Worm (Caenorhabditis elegans) whole organism, mixed stage, embryonic: ENCODE measurements around the gene nspc-16.
A peak's percentile ranks its signal among the peaks of the same experiment; 100 is the strongest.

Source experiments
- M03D4.4 ChIP-seq: sonication (generic microtip); optimal IDR thresholded peaks from 2 replicates; lab custom pipeline; 2017; ENCODE audit warnings: mild to moderate bottlenecking, missing genetic modification characterization, missing compliant biosample characterization
- bed-3 ChIP-seq: fragments of 200-800 bp; sonication (Bioruptor generic); optimal IDR thresholded peaks from 3 replicates; lab custom pipeline; 2018; ENCODE audit warnings: mild to moderate bottlenecking, missing genetic modification characterization, moderate library complexity, missing compliant biosample characterization
- ceh-39 ChIP-seq: fragments of 150-350 bp; optimal IDR thresholded peaks from 2 replicates; lab custom pipeline; 2014; ENCODE audit warnings: missing biosample characterization, missing genetic modification characterization
- ceh-83 ChIP-seq: fragments of 200-800 bp; sonication (Bioruptor generic); optimal IDR thresholded peaks from 2 replicates; lab custom pipeline; 2018; ENCODE audit warnings: mild to moderate bottlenecking, missing genetic modification characterization, missing compliant biosample characterization
- ces-1 ChIP-seq: fragments of 150-350 bp; optimal IDR thresholded peaks from 2 replicates; lab custom pipeline; 2014; ENCODE audit warnings: missing biosample characterization, missing genetic modification reagents, missing genetic modification characterization
- cnd-1 ChIP-seq: fragments of 200-800 bp; sonication (Bioruptor generic); optimal IDR thresholded peaks from 2 replicates; lab custom pipeline; 2018; ENCODE audit warnings: mild to moderate bottlenecking, missing genetic modification characterization, missing compliant biosample characterization
- drap-1 ChIP-seq: fragments of 200-800 bp; sonication (Bioruptor generic); optimal IDR thresholded peaks from 3 replicates; lab custom pipeline; 2018; ENCODE audit warnings: mild to moderate bottlenecking, missing genetic modification characterization, missing compliant biosample characterization
- elt-1 ChIP-seq: sonication (generic microtip); optimal IDR thresholded peaks from 2 replicates; lab custom pipeline; 2017; ENCODE audit warnings: missing genetic modification characterization, mild to moderate bottlenecking, missing compliant biosample characterization, antibody characterized with exemption, moderate library complexity, borderline replicate concordance; ENCODE audit not compliant: insufficient read depth
- flh-1 ChIP-seq: fragments of 200-800 bp; sonication (Bioruptor generic); optimal IDR thresholded peaks from 2 replicates; lab custom pipeline; 2018; ENCODE audit warnings: mild to moderate bottlenecking, missing genetic modification characterization, moderate library complexity, missing compliant biosample characterization
- ham-2 ChIP-seq: fragments of 200-800 bp; sonication (Bioruptor generic); optimal IDR thresholded peaks from 2 replicates; lab custom pipeline; 2018; ENCODE audit warnings: mild to moderate bottlenecking, missing genetic modification characterization, missing compliant biosample characterization
- hlh-1 ChIP-seq: fragments of 150-350 bp; optimal IDR thresholded peaks from 2 replicates; lab custom pipeline; 2014; ENCODE audit warnings: missing biosample characterization, missing genetic modification reagents, missing genetic modification characterization
- lin-13 ChIP-seq: fragments of 150-350 bp; optimal IDR thresholded peaks from 2 replicates; lab custom pipeline; 2014; ENCODE audit warnings: missing biosample characterization, missing genetic modification characterization
- lin-32 ChIP-seq: fragments of 200-800 bp; sonication (Bioruptor generic); optimal IDR thresholded peaks from 2 replicates; lab custom pipeline; 2018; ENCODE audit warnings: mild to moderate bottlenecking, missing genetic modification characterization, missing compliant biosample characterization
- lsy-2 ChIP-seq: fragments of 150-350 bp; optimal IDR thresholded peaks from 2 replicates; lab custom pipeline; 2014; ENCODE audit warnings: missing biosample characterization, missing genetic modification characterization
- mab-5 ChIP-seq: fragments of 150-350 bp; optimal IDR thresholded peaks from 2 replicates; lab custom pipeline; 2014; ENCODE audit warnings: missing biosample characterization, missing genetic modification characterization
- mep-1 ChIP-seq: fragments of 150-350 bp; optimal IDR thresholded peaks from 2 replicates; lab custom pipeline; 2017; ENCODE audit warnings: missing biosample characterization, missing genetic modification reagents, missing genetic modification characterization, inconsistent platforms
- mls-2 ChIP-seq: sonication (generic microtip); optimal IDR thresholded peaks from 2 replicates; lab custom pipeline; 2016; ENCODE audit warnings: mild to moderate bottlenecking, missing genetic modification characterization, moderate library complexity, missing compliant biosample characterization
- nhr-12 ChIP-seq: fragments of 150-350 bp; optimal IDR thresholded peaks from 2 replicates; lab custom pipeline; 2014; ENCODE audit warnings: missing biosample characterization, missing genetic modification characterization
- nhr-2 ChIP-seq: fragments of 150-350 bp; optimal IDR thresholded peaks from 2 replicates; lab custom pipeline; 2014; ENCODE audit warnings: missing biosample characterization, missing genetic modification characterization
- nhr-237 ChIP-seq: fragments of 150-350 bp; optimal IDR thresholded peaks from 2 replicates; lab custom pipeline; 2014; ENCODE audit warnings: missing biosample characterization, missing genetic modification characterization
- nhr-28 ChIP-seq: fragments of 150-350 bp; optimal IDR thresholded peaks from 2 replicates; lab custom pipeline; 2014; ENCODE audit warnings: missing biosample characterization, missing genetic modification characterization
- nhr-76 ChIP-seq: sonication (generic microtip); optimal IDR thresholded peaks from 2 replicates; lab custom pipeline; 2017; ENCODE audit warnings: missing biosample characterization, missing genetic modification characterization
- pha-4 ChIP-seq: fragments of 150-350 bp; optimal IDR thresholded peaks from 2 replicates; lab custom pipeline; 2018; ENCODE audit warnings: missing biosample characterization, missing genetic modification reagents, missing genetic modification characterization
- sem-2 ChIP-seq: fragments of 200-800 bp; sonication (Bioruptor generic); optimal IDR thresholded peaks from 2 replicates; lab custom pipeline; 2018; ENCODE audit warnings: mild to moderate bottlenecking, missing genetic modification characterization, missing compliant biosample characterization
- snpc-4 ChIP-seq: fragments of 150-350 bp; optimal IDR thresholded peaks from 2 replicates; lab custom pipeline; 2014; ENCODE audit warnings: missing biosample characterization, missing genetic modification characterization
- sptf-1 ChIP-seq: sonication (generic microtip); optimal IDR thresholded peaks from 2 replicates; lab custom pipeline; 2017; ENCODE audit warnings: mild to moderate bottlenecking, missing genetic modification characterization, moderate library complexity, missing compliant biosample characterization
- tbx-8 ChIP-seq: fragments of 200-800 bp; sonication (Bioruptor generic); optimal IDR thresholded peaks from 2 replicates; lab custom pipeline; 2018; ENCODE audit warnings: mild to moderate bottlenecking, missing genetic modification characterization, moderate library complexity, missing compliant biosample characterization
- unc-120 ChIP-seq: sonication (generic microtip); optimal IDR thresholded peaks from 2 replicates; lab custom pipeline; 2017; ENCODE audit warnings: missing genetic modification characterization, missing compliant biosample characterization; ENCODE audit not compliant: poor library complexity, severe bottlenecking
- unc-39 ChIP-seq: fragments of 150-350 bp; optimal IDR thresholded peaks from 2 replicates; lab custom pipeline; 2014; ENCODE audit warnings: missing biosample characterization, missing genetic modification characterization
- unc-62 ChIP-seq: fragments of 150-350 bp; optimal IDR thresholded peaks from 2 replicates; lab custom pipeline; 2014; ENCODE audit warnings: missing biosample characterization, missing genetic modification reagents, missing genetic modification characterization
- zip-8 ChIP-seq: fragments of 150-350 bp; optimal IDR thresholded peaks from 2 replicates; lab custom pipeline; 2014; ENCODE audit warnings: missing biosample characterization, missing genetic modification characterization
- ztf-11 ChIP-seq: fragments of 150-350 bp; optimal IDR thresholded peaks from 2 replicates; lab custom pipeline; 2014; ENCODE audit warnings: missing biosample characterization, missing genetic modification characterization

The nspc-16 gene

DNA sequence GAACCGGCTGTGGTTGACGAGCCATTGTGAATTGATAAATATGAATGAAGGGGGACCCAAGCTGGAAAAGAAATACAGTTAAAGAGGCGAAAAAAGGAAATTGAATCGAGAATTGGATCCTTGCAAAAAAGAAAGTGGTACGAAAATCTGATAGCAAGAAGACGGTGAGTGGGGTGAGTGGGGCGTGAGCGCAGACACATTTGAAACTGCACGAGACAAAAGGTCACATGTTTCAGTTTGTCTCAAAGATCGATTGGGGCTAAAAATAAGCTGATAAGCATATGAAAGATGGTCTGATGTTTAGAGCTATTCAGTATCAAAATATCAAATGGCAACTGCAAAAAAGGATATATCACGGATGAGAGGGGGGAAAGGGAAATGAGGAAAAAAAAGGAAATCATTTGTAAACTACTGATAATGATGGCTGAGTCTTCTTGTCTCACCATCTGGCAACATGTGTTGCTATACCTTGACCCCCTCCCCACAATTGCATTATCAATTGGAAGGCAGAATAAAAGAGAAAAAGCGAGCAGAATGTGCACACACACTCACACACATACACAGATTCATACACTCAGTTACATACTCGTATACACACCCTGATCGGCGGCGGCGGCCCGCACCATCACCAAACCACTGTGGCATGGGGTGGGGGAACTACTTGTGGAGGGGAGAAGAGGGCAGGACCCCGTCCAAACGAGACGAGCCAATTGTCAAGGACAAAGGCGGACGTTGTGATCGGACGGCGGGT, 19.4 kb upstream of the nspc-16 start, which contains the start of gene M163.1:
TSS of gene M163.1 (minus strand) at position 25 of the 751 bp plus-strand sequence.
- no peak for TF ChIP-seq lsy-2 (tag; lab: Kevin White, UChicago)
- TF ChIP-seq sem-2 (GFP tag; lab: Kevin White, UChicago), result no peak
- TF ChIP-seq bed-3 (GFP tag; lab: Kevin White, UChicago), result no peak
- peak; percentile 78 for TF ChIP-seq lin-32 (GFP tag; lab: Kevin White, UChicago)
- no peak for TF ChIP-seq mep-1 (tag; lab: Kevin White, UChicago)
- TF ChIP-seq nhr-28 (tag; lab: Kevin White, UChicago), result no peak
- peak; percentile 76 for TF ChIP-seq nhr-2 (tag; lab: Kevin White, UChicago)
- peak; percentile 66 for TF ChIP-seq hlh-1 (tag; lab: Kevin White, UChicago)
- TF ChIP-seq mls-2, result peak; percentile 56
- no peak for TF ChIP-seq ztf-11
- TF ChIP-seq unc-62 (GFP tag; lab: Kevin White, UChicago), result peak; percentile 15
- no peak for TF ChIP-seq nhr-12 (tag; lab: Kevin White, UChicago)
- no peak for TF ChIP-seq nhr-76 (tag; lab: Kevin White, UChicago)
- no peak for TF ChIP-seq mab-5 (tag; lab: Kevin White, UChicago)
- TF ChIP-seq ces-1 (GFP tag; lab: Kevin White, UChicago), result no peak
- peak; percentile 53 for TF ChIP-seq ceh-83 (GFP tag; lab: Kevin White, UChicago)
- peak; percentile 16 for TF ChIP-seq cnd-1 (tag; lab: Kevin White, UChicago)
- peak; percentile 61 for TF ChIP-seq sptf-1 (tag; lab: Kevin White, UChicago)
- TF ChIP-seq M03D4.4 (tag; lab: Kevin White, UChicago), result peak; percentile 59
- peak; percentile 41 for TF ChIP-seq tbx-8
- peak; percentile 56 for TF ChIP-seq ham-2
- peak; percentile 61 for TF ChIP-seq unc-120 (tag; lab: Kevin White, UChicago)
- TF ChIP-seq snpc-4 (tag; lab: Kevin White, UChicago), result no peak
- no peak for TF ChIP-seq lin-13 (tag; lab: Kevin White, UChicago)
- no peak for TF ChIP-seq ceh-39
- peak; percentile 35 for TF ChIP-seq drap-1 (GFP tag; lab: Kevin White, UChicago)
- TF ChIP-seq unc-39 (tag; lab: Kevin White, UChicago), result no peak
- no peak for TF ChIP-seq zip-8 (tag; lab: Kevin White, UChicago)
- TF ChIP-seq elt-1 (tag; lab: Kevin White, UChicago), result no peak

DNA sequence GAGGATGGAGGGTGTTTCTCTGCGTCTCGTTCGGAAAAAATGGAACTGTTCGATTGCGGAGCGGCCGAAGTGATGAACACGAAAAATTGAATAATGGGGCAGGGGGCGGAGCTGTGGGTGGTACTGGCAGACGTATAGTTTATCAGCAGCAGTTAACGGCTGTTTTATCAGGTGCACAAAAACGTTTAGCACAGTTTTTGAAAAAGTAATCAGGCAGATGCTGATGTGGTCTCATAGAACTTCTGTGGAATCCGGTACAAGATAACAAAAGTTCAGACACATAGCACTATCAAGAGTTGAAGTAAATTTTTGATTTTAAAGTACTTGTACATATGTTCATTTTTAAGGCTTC, 18.8 kb upstream of the nspc-16 start:
- TF ChIP-seq zip-8 (tag; lab: Kevin White, UChicago), result no peak
- no peak for TF ChIP-seq unc-120 (tag; lab: Kevin White, UChicago)
- no peak for TF ChIP-seq lsy-2 (tag; lab: Kevin White, UChicago)
- no peak for TF ChIP-seq mls-2
- no peak for TF ChIP-seq drap-1 (GFP tag; lab: Kevin White, UChicago)
- TF ChIP-seq, all 35 proteins: peak for 0

DNA sequence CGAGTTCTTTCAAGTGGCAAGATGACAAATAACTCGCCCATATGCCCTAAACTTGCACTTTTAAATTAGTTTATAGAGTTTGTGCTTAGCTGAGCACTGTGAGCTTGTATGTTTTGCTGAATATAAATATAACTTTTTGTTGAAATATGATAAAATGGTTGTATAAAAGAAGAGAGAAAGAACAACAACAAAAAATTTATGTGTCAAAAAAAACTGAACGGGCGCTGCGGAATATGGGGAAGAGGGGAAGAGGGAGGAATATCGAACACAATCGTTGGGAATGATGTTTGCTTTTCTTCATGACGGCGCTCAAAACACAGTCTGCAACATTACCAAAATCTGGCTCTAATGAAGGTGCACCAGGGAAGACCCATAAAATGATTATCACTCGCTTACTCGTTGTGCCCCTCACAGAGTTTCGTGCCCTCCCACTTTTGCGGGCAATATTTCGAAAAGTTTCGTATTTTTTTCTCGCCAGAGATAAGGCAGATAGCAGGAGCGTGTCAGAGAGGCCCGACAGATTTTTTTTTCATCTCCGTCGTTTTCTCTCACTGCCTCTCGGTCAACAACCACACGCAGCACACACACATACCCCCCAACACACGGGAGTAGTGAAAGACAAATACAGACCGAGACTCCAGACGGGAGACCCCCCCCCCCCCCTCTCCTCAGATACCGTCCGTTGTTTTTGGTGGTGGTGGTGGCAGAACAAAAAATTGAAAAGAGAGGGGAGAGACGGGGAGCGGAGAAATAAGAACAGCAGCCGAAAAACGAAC, 17.6 kb upstream of the nspc-16 start:
- peak; percentile 52 for TF ChIP-seq M03D4.4 (tag; lab: Kevin White, UChicago)
- no peak for TF ChIP-seq ceh-39
- peak; percentile 10 for TF ChIP-seq cnd-1 (tag; lab: Kevin White, UChicago)
- TF ChIP-seq sptf-1 (tag; lab: Kevin White, UChicago), result no peak

DNA sequence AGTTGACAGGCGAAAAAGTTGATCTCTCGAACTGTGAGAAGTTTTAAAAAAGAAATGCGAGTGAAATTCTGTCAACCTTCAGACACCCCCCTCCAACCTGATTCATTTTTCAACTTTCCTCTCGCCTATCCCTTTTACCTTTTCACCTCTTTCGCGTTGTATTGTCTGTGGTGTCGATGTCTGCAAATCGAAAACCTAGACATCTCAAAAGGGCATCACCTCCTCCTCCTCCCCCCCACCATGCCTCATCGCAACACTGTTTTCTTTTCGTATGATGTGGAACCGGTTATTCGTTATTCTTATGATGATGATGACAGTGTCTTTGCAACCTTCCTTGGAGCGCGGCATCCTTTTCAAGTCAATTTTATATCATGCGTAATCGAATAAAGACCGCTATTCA, 15.4 kb upstream of the nspc-16 start:
- TF ChIP-seq tbx-8, result no peak
- no peak for TF ChIP-seq snpc-4 (tag; lab: Kevin White, UChicago)
- TF ChIP-seq ztf-11, result no peak
- no peak for TF ChIP-seq ceh-39
- TF ChIP-seq lin-32 (GFP tag; lab: Kevin White, UChicago), result no peak
- no peak for TF ChIP-seq flh-1 (GFP tag; lab: Kevin White, UChicago)
- no peak for TF ChIP-seq nhr-237
- no peak for TF ChIP-seq pha-4
- TF ChIP-seq, all 35 proteins: peak for 0
